Fruit fly (Drosophila melanogaster) whole organism, embryonic: ENCODE results near the gene RhoGAP93B.
A peak's percentile ranks its signal among the peaks of the same experiment; 100 is the strongest.

ENCODE experiments used
- Ada2b ChIP-seq: fragments of 200-800 bp; sonication (Bioruptor generic); IDR thresholded peaks from 2 replicates; pipeline ENCODE4 v1.3.6; 2022; ENCODE audit warnings: missing biosample characterization, missing genetic modification characterization
- Atf3 ChIP-seq: fragments of 200-800 bp; sonication (Bioruptor generic); optimal IDR thresholded peaks from 3 replicates; lab custom pipeline; 2016; ENCODE audit warnings: missing biosample characterization, missing genetic modification characterization
- B-H1 ChIP-seq: fragments of 200-800 bp; sonication (Bioruptor generic); IDR thresholded peaks from 3 replicates; pipeline ENCODE4 v1.3.6; 2022; ENCODE audit warnings: missing biosample characterization, missing genetic modification characterization
- C15 ChIP-seq: fragments of 200-800 bp; sonication (Bioruptor generic); IDR thresholded peaks from 3 replicates; pipeline ENCODE4 v1.3.6; 2022; ENCODE audit warnings: missing biosample characterization, missing genetic modification characterization
- CG1024 ChIP-seq: fragments of 200-800 bp; sonication (Bioruptor generic); IDR thresholded peaks from 2 replicates; pipeline ENCODE4 v1.3.6; 2022; ENCODE audit warnings: missing biosample characterization, missing genetic modification characterization
- CG10274 ChIP-seq: fragments of 200-800 bp; sonication (Bioruptor generic); optimal IDR thresholded peaks from 3 replicates; lab custom pipeline; 2017; ENCODE audit warnings: missing biosample characterization, mild to moderate bottlenecking, missing genetic modification characterization
- CG10565 ChIP-seq: fragments of 200-800 bp; sonication (Bioruptor generic); optimal IDR thresholded peaks from 3 replicates; lab custom pipeline; 2016; ENCODE audit warnings: missing biosample characterization, mild to moderate bottlenecking, missing genetic modification characterization
- CG11695 ChIP-seq: fragments of 200-800 bp; sonication (Bioruptor generic); IDR thresholded peaks from 3 replicates; pipeline ENCODE4 v1.3.6; 2022; ENCODE audit warnings: missing biosample characterization, missing genetic modification characterization
- CG11723 ChIP-seq: fragments of 200-800 bp; sonication (Bioruptor generic); optimal IDR thresholded peaks from 2 replicates; lab custom pipeline; 2017; ENCODE audit warnings: missing biosample characterization, mild to moderate bottlenecking, missing genetic modification characterization
- CG1647 ChIP-seq: fragments of 200-800 bp; sonication (Bioruptor generic); optimal IDR thresholded peaks from 3 replicates; lab custom pipeline; 2016; ENCODE audit warnings: missing biosample characterization, missing genetic modification characterization
- CG17186 ChIP-seq: fragments of 200-800 bp; sonication (Bioruptor generic); optimal IDR thresholded peaks from 3 replicates; lab custom pipeline; 2017; ENCODE audit warnings: missing biosample characterization, missing genetic modification reagents, missing genetic modification characterization
- CG2889 ChIP-seq: fragments of 200-800 bp; sonication (Bioruptor generic); IDR thresholded peaks from 3 replicates; pipeline ENCODE4 v1.3.6; 2022; ENCODE audit warnings: missing biosample characterization, missing genetic modification characterization
- CG30403 ChIP-seq: fragments of 200-800 bp; sonication (Bioruptor generic); optimal IDR thresholded peaks from 3 replicates; lab custom pipeline; 2016; ENCODE audit warnings: missing biosample characterization, missing genetic modification characterization
- CG31441 ChIP-seq: fragments of 200-800 bp; sonication (Bioruptor generic); IDR thresholded peaks from 2 replicates; pipeline ENCODE4 v1.3.6; 2022; ENCODE audit warnings: missing biosample characterization, missing genetic modification characterization
- CG32767 ChIP-seq: fragments of 200-800 bp; sonication (Bioruptor generic); IDR thresholded peaks from 2 replicates; pipeline ENCODE4 v1.3.6; 2022; ENCODE audit warnings: missing biosample characterization, missing genetic modification characterization
- CG7357 ChIP-seq: fragments of 200-800 bp; sonication (Bioruptor generic); IDR thresholded peaks from 3 replicates; pipeline ENCODE4 v1.3.6; 2022; ENCODE audit warnings: missing biosample characterization, missing genetic modification characterization
- CG7745 ChIP-seq: fragments of 200-800 bp; sonication (Bioruptor generic); optimal IDR thresholded peaks from 2 replicates; lab custom pipeline; 2018; ENCODE audit warnings: missing biosample characterization, mild to moderate bottlenecking, missing genetic modification characterization, moderate library complexity
- CG8290 ChIP-seq, 3 experiments: fragments of 200-800 bp; sonication (Bioruptor generic); optimal IDR thresholded peaks; 2 replicates each; lab custom pipeline; 2016 to 2019; ENCODE audit warnings: missing biosample characterization in 3 of 3, missing genetic modification characterization in 3 of 3, mild to moderate bottlenecking in 2 of 3, moderate library complexity in 1 of 3
- Dbx ChIP-seq: fragments of 200-800 bp; sonication (Bioruptor generic); IDR thresholded peaks from 3 replicates; pipeline ENCODE4 v1.3.6; 2022; ENCODE audit warnings: missing biosample characterization, missing genetic modification characterization
- Dref ChIP-seq: fragments of 200-800 bp; sonication (Bioruptor generic); IDR thresholded peaks from 2 replicates; pipeline ENCODE4 v1.3.6; 2022; ENCODE audit warnings: missing biosample characterization, missing genetic modification characterization
- Fer2 ChIP-seq: fragments of 200-800 bp; sonication (Bioruptor generic); optimal IDR thresholded peaks from 2 replicates; lab custom pipeline; 2018; ENCODE audit warnings: missing biosample characterization, mild to moderate bottlenecking, missing genetic modification characterization, moderate library complexity
- Jarid2 ChIP-seq: fragments of 200-800 bp; sonication (Bioruptor generic); optimal IDR thresholded peaks from 3 replicates; lab custom pipeline; 2017; ENCODE audit warnings: mild to moderate bottlenecking, missing biosample characterization, missing genetic modification reagents, missing genetic modification characterization
- Lim3 ChIP-seq: fragments of 200-800 bp; sonication (Bioruptor generic); IDR thresholded peaks from 2 replicates; pipeline ENCODE4 v1.3.6; 2022; ENCODE audit warnings: missing biosample characterization, missing genetic modification characterization
- Rfx ChIP-seq: fragments of 200-800 bp; sonication (Bioruptor generic); IDR thresholded peaks from 2 replicates; pipeline ENCODE4 v1.3.6; 2022; ENCODE audit warnings: missing biosample characterization, missing genetic modification characterization
- Sry-δ ChIP-seq: fragments of 200-800 bp; sonication (Bioruptor generic); optimal IDR thresholded peaks from 2 replicates; lab custom pipeline; 2016; ENCODE audit warnings: missing biosample characterization, missing genetic modification characterization
- Stat92E ChIP-seq, 3 experiments: fragments of >200 bp in 2 of 3; fragments of 200-800 bp in 1 of 3; sonication (Bioruptor generic) in 1 of 3; optimal IDR thresholded peaks; 2 replicates each; lab custom pipeline; 2017 to 2019; ENCODE audit warnings: missing biosample characterization in 3 of 3, missing genetic modification characterization in 3 of 3, mild to moderate bottlenecking in 1 of 3, moderate library complexity in 1 of 3
- Tbp ChIP-seq: fragments of >200 bp; optimal IDR thresholded peaks from 2 replicates; lab custom pipeline; 2018; ENCODE audit warnings: missing biosample characterization, missing genetic modification characterization
- Xrp1 ChIP-seq: fragments of 200-800 bp; sonication (Bioruptor generic); IDR thresholded peaks from 2 replicates; pipeline ENCODE4 v1.3.6; 2022; ENCODE audit warnings: missing biosample characterization, missing genetic modification characterization
- bowl ChIP-seq: fragments of 200-800 bp; sonication (Bioruptor generic); IDR thresholded peaks from 2 replicates; pipeline ENCODE4 v1.3.6; 2022; ENCODE audit warnings: missing biosample characterization, missing genetic modification characterization
- crc ChIP-seq: fragments of 200-800 bp; sonication (Bioruptor generic); optimal IDR thresholded peaks from 2 replicates; lab custom pipeline; 2016; ENCODE audit warnings: missing biosample characterization, missing genetic modification characterization
- croc ChIP-seq: fragments of 200-800 bp; sonication (Bioruptor generic); conservative IDR thresholded peaks from 3 replicates; pipeline ENCODE4 v1.3.6; 2022; ENCODE audit warnings: missing biosample characterization, missing genetic modification characterization
- exex ChIP-seq: fragments of 200-800 bp; sonication (Bioruptor generic); optimal IDR thresholded peaks from 4 replicates; lab custom pipeline; 2018; ENCODE audit warnings: missing biosample characterization, mild to moderate bottlenecking, missing genetic modification characterization, moderate library complexity
- gce ChIP-seq: fragments of 200-800 bp; sonication (Bioruptor generic); IDR thresholded peaks from 3 replicates; pipeline ENCODE4 v1.3.6; 2022; ENCODE audit warnings: missing biosample characterization, missing genetic modification characterization
- grn ChIP-seq: fragments of 200-800 bp; sonication (Bioruptor generic); optimal IDR thresholded peaks from 3 replicates; lab custom pipeline; 2017; ENCODE audit warnings: missing biosample characterization, missing genetic modification characterization
- hbn ChIP-seq: fragments of 200-800 bp; sonication (Bioruptor generic); IDR thresholded peaks from 2 replicates; pipeline ENCODE4 v1.3.6; 2022; ENCODE audit warnings: missing biosample characterization, missing genetic modification characterization; ENCODE audit not compliant: partially characterized antibody
- jumu ChIP-seq: fragments of 200-800 bp; sonication (Bioruptor generic); optimal IDR thresholded peaks from 3 replicates; lab custom pipeline; 2016; ENCODE audit warnings: missing biosample characterization, missing genetic modification characterization
- ken ChIP-seq: fragments of 200-800 bp; sonication (Bioruptor generic); IDR thresholded peaks from 3 replicates; pipeline ENCODE4 v1.3.6; 2022; ENCODE audit warnings: missing biosample characterization, missing genetic modification characterization
- knrl ChIP-seq: fragments of 200-800 bp; sonication (Bioruptor generic); IDR thresholded peaks from 3 replicates; pipeline ENCODE4 v1.3.6; 2022; ENCODE audit warnings: missing biosample characterization, missing genetic modification characterization; ENCODE audit not compliant: partially characterized antibody
- maf-S ChIP-seq: fragments of 200-800 bp; sonication (Bioruptor generic); optimal IDR thresholded peaks from 2 replicates; lab custom pipeline; 2016; ENCODE audit warnings: missing biosample characterization, missing genetic modification characterization
- mirr ChIP-seq: fragments of 200-800 bp; sonication (Bioruptor generic); optimal IDR thresholded peaks from 3 replicates; lab custom pipeline; 2018; ENCODE audit warnings: missing biosample characterization, mild to moderate bottlenecking, missing genetic modification characterization
- odd ChIP-seq: fragments of 200-800 bp; sonication (Bioruptor generic); optimal IDR thresholded peaks from 2 replicates; lab custom pipeline; 2017; ENCODE audit warnings: missing biosample characterization, mild to moderate bottlenecking, missing genetic modification characterization
- run ChIP-seq: fragments of 200-800 bp; sonication (Bioruptor generic); optimal IDR thresholded peaks from 3 replicates; lab custom pipeline; 2018; ENCODE audit warnings: missing biosample characterization, mild to moderate bottlenecking, missing genetic modification characterization
- salm ChIP-seq: fragments of 200-800 bp; sonication (Bioruptor generic); optimal IDR thresholded peaks from 2 replicates; lab custom pipeline; 2018; ENCODE audit warnings: missing biosample characterization, mild to moderate bottlenecking, missing genetic modification characterization
- slp2 ChIP-seq: fragments of 200-800 bp; sonication (Bioruptor generic); optimal IDR thresholded peaks from 2 replicates; lab custom pipeline; 2016; ENCODE audit warnings: missing biosample characterization, missing genetic modification characterization
- stwl ChIP-seq: fragments of 200-800 bp; sonication (Bioruptor generic); optimal IDR thresholded peaks from 3 replicates; lab custom pipeline; 2018; ENCODE audit warnings: missing biosample characterization, mild to moderate bottlenecking, missing genetic modification characterization, moderate library complexity
- tgo ChIP-seq: fragments of 200-800 bp; sonication (Bioruptor generic); IDR thresholded peaks from 3 replicates; pipeline ENCODE4 v1.3.6; 2022; ENCODE audit warnings: missing biosample characterization, missing genetic modification characterization
- tna ChIP-seq: fragments of 200-800 bp; sonication (Bioruptor generic); IDR thresholded peaks from 2 replicates; pipeline ENCODE4 v1.3.6; 2022; ENCODE audit warnings: missing biosample characterization, missing genetic modification characterization; ENCODE audit not compliant: partially characterized antibody
- trh ChIP-seq: fragments of 200-800 bp; sonication (Bioruptor generic); optimal IDR thresholded peaks from 2 replicates; lab custom pipeline; 2016; ENCODE audit warnings: missing biosample characterization, missing genetic modification characterization
- zen2 ChIP-seq: fragments of 200-800 bp; sonication (Bioruptor generic); IDR thresholded peaks from 3 replicates; pipeline ENCODE4 v1.3.6; 2022; ENCODE audit warnings: missing biosample characterization, missing genetic modification characterization; ENCODE audit not compliant: partially characterized antibody
- zfh2 ChIP-seq: fragments of 200-800 bp; sonication (Bioruptor generic); optimal IDR thresholded peaks from 2 replicates; lab custom pipeline; 2016; ENCODE audit warnings: missing biosample characterization, missing genetic modification characterization

Gene RhoGAP93B

DNA sequence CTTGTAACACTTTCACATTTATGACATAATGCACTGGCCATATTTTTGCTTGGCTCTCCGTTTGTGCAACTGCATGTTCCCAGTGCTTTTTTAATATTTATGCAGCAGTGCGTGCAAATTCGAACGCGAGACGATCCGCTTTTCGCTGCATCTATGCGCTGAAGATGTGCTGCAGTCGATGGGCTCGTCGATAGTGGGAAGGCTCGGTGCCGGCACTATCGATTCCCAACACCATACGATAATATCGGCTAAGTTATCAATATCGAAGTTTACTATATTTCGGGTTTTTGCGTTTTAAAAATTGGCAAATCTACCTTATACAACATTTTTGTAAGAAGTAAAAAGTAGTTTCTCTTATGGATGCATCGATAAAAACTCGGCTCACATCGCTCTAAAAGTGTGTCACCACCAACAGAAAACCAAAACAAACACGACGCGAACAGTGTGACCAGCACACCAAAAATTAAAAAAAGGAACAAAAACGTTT lies at the start of gene RhoGAP93B (continued):
- TF ChIP-seq B-H1 (GFP tag; lab: Robert Waterston, UW), result peak; percentile 82
- peak in 1 of 3 experiments; percentile 54 for TF ChIP-seq Stat92E (GFP tag; optimal IDR thresholded peaks at IDR 0.05; lab: Kevin White, UChicago)
- peak; percentile 97 for TF ChIP-seq Dbx
- TF ChIP-seq mirr (GFP tag; lab: Kevin White, UChicago), result peak; percentile 62
- peak; percentile 83 for TF ChIP-seq ken (GFP tag; lab: Robert Waterston, UW)
- TF ChIP-seq crc (GFP tag; lab: Kevin White, UChicago), result peak; percentile 74
- TF ChIP-seq CG10274, result peak; percentile 25
- TF ChIP-seq Lim3 (GFP tag; lab: Robert Waterston, UW), result peak; percentile 79
- peak; percentile 83 for TF ChIP-seq CG11695 (GFP tag; lab: Robert Waterston, UW)
- peak; percentile 74; the same call in 2 of the 3 replicates for TF ChIP-seq CG2889
- TF ChIP-seq trh, result peak; percentile 79
- TF ChIP-seq Xrp1 (GFP tag; lab: Robert Waterston, UW), result peak; percentile 92
- TF ChIP-seq CG11723, result peak; percentile 49
- peak; percentile 100 for TF ChIP-seq Sry-δ (GFP tag; lab: Kevin White, UChicago)
- peak; percentile 90 for TF ChIP-seq Ada2b (GFP tag; lab: Robert Waterston, UW)
- peak; percentile 81 for TF ChIP-seq CG30403 (GFP tag; lab: Kevin White, UChicago)
- TF ChIP-seq hbn (GFP tag; lab: Robert Waterston, UW), result peak; percentile 100
- no peak for TF ChIP-seq CG10565 (GFP tag; lab: Kevin White, UChicago)
- TF ChIP-seq exex (tag; lab: Kevin White, UChicago), result peak; percentile 53
- 0 out of 3 replicates have a peak, but pooled peaks have one; percentile 48 for TF ChIP-seq gce
- TF ChIP-seq zen2 (GFP tag; lab: Robert Waterston, UW), result peak; percentile 100
- peak; percentile 100 for TF ChIP-seq tna
- no peak for TF ChIP-seq CG7745
- TF ChIP-seq zfh2, result peak; percentile 92
- TF ChIP-seq CG31441 (GFP tag; lab: Robert Waterston, UW), result peak; percentile 77
- TF ChIP-seq croc (GFP tag; lab: Robert Waterston, UW), result peak; percentile 71; the same call in 2 of the 3 replicates
- peak; percentile 88 for TF ChIP-seq bowl (GFP tag; lab: Robert Waterston, UW)
- peak; percentile 9 for TF ChIP-seq odd (GFP tag; lab: Kevin White, UChicago)
- TF ChIP-seq tgo (GFP tag; lab: Robert Waterston, UW), result peak; percentile 80
- TF ChIP-seq maf-S (GFP tag; lab: Kevin White, UChicago), result peak; percentile 60
- peak; percentile 78 for TF ChIP-seq Jarid2 (GFP tag; lab: Kevin White, UChicago)
- peak; percentile 82 for TF ChIP-seq Fer2 (tag; lab: Kevin White, UChicago)
- TF ChIP-seq salm (tag; lab: Kevin White, UChicago), result peak; percentile 8
- peak; percentile 80; the same call in 1 of the 2 replicates for TF ChIP-seq CG32767 (GFP tag; lab: Robert Waterston, UW)
- TF ChIP-seq CG1647 (GFP tag; lab: Kevin White, UChicago), result peak; percentile 85
- TF ChIP-seq Dref (GFP tag; lab: Robert Waterston, UW), result peak; percentile 88
- no peak for TF ChIP-seq Tbp (GFP tag; lab: Kevin White, UChicago)
- TF ChIP-seq knrl, result peak; percentile 100
- peak; percentile 87 for TF ChIP-seq stwl (tag; lab: Kevin White, UChicago)
- TF ChIP-seq CG8290 (GFP tag; optimal IDR thresholded peaks at IDR 0.05; lab: Kevin White, UChicago), result peak; percentile 76
- peak in 1 of 2 experiments; percentile 13 for TF ChIP-seq CG8290 (tag; optimal IDR thresholded peaks at IDR 0.05; lab: Kevin White, UChicago)
- peak; percentile 91 for TF ChIP-seq Rfx (GFP tag; lab: Robert Waterston, UW)
- peak; percentile 92 for TF ChIP-seq jumu (GFP tag; lab: Kevin White, UChicago)
- peak; percentile 91 for TF ChIP-seq CG17186 (GFP tag; lab: Kevin White, UChicago)
- peak; percentile 85 for TF ChIP-seq C15 (GFP tag; lab: Robert Waterston, UW)
- TF ChIP-seq Atf3, result peak; percentile 86
- TF ChIP-seq CG7357, result peak; percentile 79; the same call in 2 of the 3 replicates
- peak; percentile 77 for TF ChIP-seq slp2 (GFP tag; lab: Kevin White, UChicago)
- peak; percentile 84 for TF ChIP-seq CG1024
- peak; percentile 33 for TF ChIP-seq grn (GFP tag; lab: Kevin White, UChicago)
- peak; percentile 40 for TF ChIP-seq run
